Worm (Caenorhabditis elegans) whole organism, L3 larva: ENCODE measurements around the gene F07F6.2.

Experiments used
- ZK546.5 ChIP-seq: sonication (generic microtip); optimal IDR thresholded peaks from 2 replicates; lab custom pipeline; 2017; ENCODE audit warnings: missing biosample characterization, missing genetic modification characterization
- elt-3 ChIP-seq, 3 experiments: fragments of 150-350 bp in 1 of 3; sonication (generic microtip) in 2 of 3; optimal IDR thresholded peaks; 2 replicates in 2 of 3; 4 replicates in 1 of 3; lab custom pipeline; 2014 to 2017; ENCODE audit warnings: missing biosample characterization in 3 of 3, missing genetic modification characterization in 3 of 3
- nfya-1 ChIP-seq: sonication (generic microtip); optimal IDR thresholded peaks from 2 replicates; lab custom pipeline; 2017; ENCODE audit warnings: missing genetic modification characterization, mild to moderate bottlenecking, missing compliant biosample characterization, antibody characterized with exemption, moderate library complexity; ENCODE audit not compliant: insufficient read depth

DNA sequence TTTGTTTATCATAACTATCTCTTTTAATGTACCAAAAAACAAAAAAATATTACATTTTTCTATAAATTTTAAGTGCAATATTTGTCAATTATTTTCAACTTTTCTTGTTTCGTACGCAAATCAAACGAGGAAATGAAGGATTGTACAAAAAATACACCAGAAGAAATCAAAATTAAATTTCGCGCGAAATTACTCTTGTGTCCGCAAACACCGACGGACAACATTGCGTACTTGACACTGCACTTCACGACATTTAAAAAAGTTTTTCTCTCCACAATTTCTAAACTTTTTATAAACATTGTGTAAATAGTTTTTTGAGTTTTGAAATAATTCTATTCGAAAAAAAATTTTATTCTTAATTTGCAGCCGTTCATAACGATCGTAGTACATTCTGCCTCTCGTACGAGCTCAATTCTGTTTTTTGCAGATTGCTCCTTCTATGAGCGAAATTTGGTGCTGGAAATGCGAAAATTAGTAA, 44.0 kb downstream of the F07F6.2 start, which contains the start of gene mrps-16:
- TF ChIP-seq nfya-1 (peak; percentile 53), ZK546.5 (tag; lab: Kevin White, UChicago) (no peak), elt-3 (tag; optimal IDR thresholded peaks at IDR 0.05; lab: Kevin White, UChicago) (no peak)
